Worm (Caenorhabditis elegans) whole organism, mixed stage, embryonic: ENCODE results near the gene str-71.

Experiments
- blmp-1 ChIP-seq: fragments of 150-350 bp; optimal IDR thresholded peaks from 2 replicates; lab custom pipeline; 2014; ENCODE audit warnings: missing biosample characterization, missing genetic modification characterization
- ces-1 ChIP-seq: fragments of 150-350 bp; optimal IDR thresholded peaks from 2 replicates; lab custom pipeline; 2014; ENCODE audit warnings: missing biosample characterization, missing genetic modification reagents, missing genetic modification characterization
- elt-3 ChIP-seq: fragments of 150-350 bp; optimal IDR thresholded peaks from 2 replicates; lab custom pipeline; 2014; ENCODE audit warnings: missing biosample characterization, missing genetic modification characterization
- hlh-1 ChIP-seq: fragments of 150-350 bp; optimal IDR thresholded peaks from 2 replicates; lab custom pipeline; 2014; ENCODE audit warnings: missing biosample characterization, missing genetic modification reagents, missing genetic modification characterization
- lsy-2 ChIP-seq: fragments of 150-350 bp; optimal IDR thresholded peaks from 2 replicates; lab custom pipeline; 2014; ENCODE audit warnings: missing biosample characterization, missing genetic modification characterization
- nhr-12 ChIP-seq: fragments of 150-350 bp; optimal IDR thresholded peaks from 2 replicates; lab custom pipeline; 2014; ENCODE audit warnings: missing biosample characterization, missing genetic modification characterization
- nhr-237 ChIP-seq: fragments of 150-350 bp; optimal IDR thresholded peaks from 2 replicates; lab custom pipeline; 2014; ENCODE audit warnings: missing biosample characterization, missing genetic modification characterization
- snpc-4 ChIP-seq: fragments of 150-350 bp; optimal IDR thresholded peaks from 2 replicates; lab custom pipeline; 2014; ENCODE audit warnings: missing biosample characterization, missing genetic modification characterization
- tbx-8 ChIP-seq: fragments of 200-800 bp; sonication (Bioruptor generic); optimal IDR thresholded peaks from 2 replicates; lab custom pipeline; 2018; ENCODE audit warnings: mild to moderate bottlenecking, missing genetic modification characterization, moderate library complexity, missing compliant biosample characterization
- unc-39 ChIP-seq: fragments of 150-350 bp; optimal IDR thresholded peaks from 2 replicates; lab custom pipeline; 2014; ENCODE audit warnings: missing biosample characterization, missing genetic modification characterization

ce11 chrV:15505068-15505467, 46.1 kb upstream of the str-71 start:
- no peak for TF ChIP-seq lsy-2
- no peak for TF ChIP-seq nhr-12 (tag; lab: Kevin White, UChicago)
- no peak for TF ChIP-seq hlh-1 (tag; lab: Kevin White, UChicago)
- TF ChIP-seq nhr-237 (tag; lab: Kevin White, UChicago), result no peak
- no peak for TF ChIP-seq ces-1 (GFP tag; lab: Kevin White, UChicago)
- TF ChIP-seq tbx-8, result no peak
- no peak for TF ChIP-seq blmp-1 (tag; lab: Kevin White, UChicago)
- TF ChIP-seq snpc-4, result no peak
- TF ChIP-seq unc-39, result no peak
- TF ChIP-seq elt-3 (tag; lab: Kevin White, UChicago), result no peak
